Worm (Caenorhabditis elegans): ENCODE data around the gene gsy-1.

The gsy-1 gene

DNA sequence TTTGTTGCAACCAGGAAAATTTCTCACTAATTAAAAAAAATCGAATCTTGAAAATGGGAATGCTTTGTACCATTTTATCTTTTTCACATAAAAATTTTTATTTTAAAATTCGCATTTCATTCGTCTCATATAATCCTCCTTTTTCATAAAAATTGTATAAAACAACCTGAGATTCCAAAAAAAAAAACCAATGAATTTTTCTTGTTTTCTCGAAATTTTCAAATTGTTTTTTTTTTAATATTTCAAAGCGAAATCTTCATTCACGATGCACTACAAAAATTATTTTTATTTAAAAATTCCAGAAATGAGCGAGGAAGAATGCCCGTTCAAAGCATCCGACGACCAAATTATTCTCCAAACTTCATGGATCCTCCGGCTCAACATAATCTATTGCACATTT is 7.1 kb upstream of the gsy-1 start, which contains the start of gene sra-14:
TSS of gene sra-14 (plus strand) at position 301 of the 400 bp plus-strand sequence.
- TF ChIP-seq unc-62 (GFP tag; optimal IDR thresholded peaks at IDR 0.05): no peak

DNA sequence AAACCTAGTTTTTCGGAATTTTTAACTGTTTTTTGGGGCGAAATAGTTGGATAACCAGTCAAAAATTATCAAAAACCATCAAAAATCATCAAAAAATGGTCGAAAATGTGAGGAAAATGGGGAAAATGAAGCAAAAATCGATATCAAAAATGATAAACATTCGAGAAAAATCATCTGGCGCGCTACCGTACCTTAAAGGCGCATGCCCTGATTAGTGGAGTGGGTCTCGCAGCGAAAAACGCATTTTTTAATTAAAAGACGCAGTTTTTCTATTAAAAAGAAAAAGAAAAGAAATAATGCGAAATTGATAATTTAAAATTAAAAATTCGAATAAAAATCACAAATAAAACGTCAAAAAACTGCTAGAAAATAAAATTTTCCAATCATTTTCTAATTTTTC is 2.5 kb upstream of the gsy-1 start, which contains the start of gene F35C5.1:
TSS of gene F35C5.1 (plus strand) at position 399 of the 400 bp plus-strand sequence.
- TF ChIP-seq unc-62 (GFP tag; optimal IDR thresholded peaks at IDR 0.05): no peak

- no peak for TF ChIP-seq unc-62 (GFP tag; optimal IDR thresholded peaks at IDR 0.05)
These were observed 1.8 kb upstream of the gsy-1 start for ce11 chrII:12879758-12880157.

ce11 chrII:12878697-12879096 is 776 bp upstream of the gsy-1 start:
- TF ChIP-seq unc-62 (GFP tag; optimal IDR thresholded peaks at IDR 0.05): no peak

DNA sequence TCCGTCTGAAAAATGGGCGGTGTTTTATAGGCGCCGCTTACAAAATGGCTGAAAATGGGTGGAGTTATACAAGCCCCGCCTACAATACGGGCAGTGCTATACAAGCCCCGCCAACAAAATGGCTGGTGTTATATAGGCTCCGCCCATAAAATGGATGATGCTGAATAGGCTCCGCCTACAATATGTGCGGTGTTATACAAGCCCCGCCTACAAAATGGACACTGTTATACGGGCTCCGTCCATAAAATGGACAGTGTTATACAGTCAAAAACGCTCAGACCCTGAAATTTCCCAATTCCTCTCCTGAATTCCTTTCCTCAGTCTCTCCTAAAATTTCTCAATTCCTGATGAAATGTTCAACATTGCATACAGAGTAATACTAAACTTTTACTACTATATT is 11.8 kb downstream of the gsy-1 start:
- TF ChIP-seq unc-62 (GFP tag; optimal IDR thresholded peaks at IDR 0.05): no peak

DNA sequence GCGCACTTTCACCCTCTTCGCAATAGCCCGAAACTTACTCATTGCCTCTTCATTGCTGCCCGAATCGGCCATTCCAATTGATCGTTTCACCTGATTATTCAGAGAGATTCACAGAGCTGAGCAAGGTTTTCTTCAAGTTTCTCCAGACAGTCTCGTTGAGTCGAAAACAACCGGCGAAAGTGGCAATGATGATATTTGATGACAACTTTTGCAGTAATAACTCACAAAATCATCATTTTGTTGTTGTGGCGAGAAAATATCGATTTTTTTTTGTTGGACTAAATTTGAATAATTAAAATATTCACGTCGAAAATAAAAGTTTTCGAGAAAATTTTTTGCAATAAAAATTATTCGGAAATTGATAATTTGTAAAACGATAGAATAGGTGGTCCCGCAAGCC is 12.3 kb downstream of the gsy-1 start, which contains the start of gene snf-5:
TSS of gene snf-5 (minus strand) at position 182 of the 400 bp plus-strand sequence.
- TF ChIP-seq unc-62 (GFP tag; optimal IDR thresholded peaks at IDR 0.05): no peak

ce11 chrII:12855900-12856299 is 22.0 kb downstream of the gsy-1 start, which contains the start of gene Y46G5A.29:
Gene Y46G5A.29 (plus strand): TSS chrII:12856200.
- no peak for TF ChIP-seq unc-62 (GFP tag; optimal IDR thresholded peaks at IDR 0.05)

DNA sequence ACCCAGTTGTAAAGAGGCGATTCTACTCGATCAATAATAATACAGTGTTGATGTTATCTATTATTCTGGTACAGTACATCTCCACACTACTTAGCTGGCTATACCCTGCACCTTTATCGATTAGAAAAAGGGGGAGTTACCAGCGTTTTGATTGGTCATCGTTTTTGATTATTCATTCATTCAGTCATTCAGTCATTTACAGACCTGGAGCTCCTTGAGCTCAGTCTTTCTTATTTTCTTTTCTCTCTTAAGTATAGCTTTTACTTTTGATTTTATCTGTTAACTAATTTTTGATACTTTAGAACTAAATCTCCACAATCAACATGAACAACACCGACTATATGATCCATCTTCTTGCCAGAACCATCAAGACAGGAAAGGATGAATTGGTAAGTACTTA is 27.8 kb downstream of the gsy-1 start, which contains the start of gene Y46G5A.28:
TSS of gene Y46G5A.28 (plus strand) at position 301 of the 400 bp plus-strand sequence.
- no peak for TF ChIP-seq unc-62 (GFP tag; optimal IDR thresholded peaks at IDR 0.05)

DNA sequence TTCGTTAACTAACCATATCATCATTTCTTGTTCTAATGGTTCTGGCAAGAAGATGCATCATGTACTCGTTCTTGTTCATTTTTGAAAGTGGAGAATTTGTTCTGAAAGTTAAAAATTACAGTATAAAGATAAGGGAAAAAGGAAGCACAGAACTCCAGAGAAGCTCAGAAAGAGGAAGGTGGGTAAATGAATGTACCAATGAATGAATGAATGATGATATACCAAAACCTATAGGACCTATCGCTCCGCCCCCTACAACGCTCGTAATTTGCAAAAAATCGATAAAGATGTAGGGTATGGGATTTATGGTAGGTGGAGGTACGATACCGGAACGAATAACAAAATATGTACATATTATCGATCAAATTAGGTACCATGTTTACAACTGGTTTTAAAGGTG is 30.2 kb downstream of the gsy-1 start, which contains the start of gene pes-10:
TSS of gene pes-10 (minus strand) at position 101 of the 400 bp plus-strand sequence.
- TF ChIP-seq unc-62 (GFP tag; optimal IDR thresholded peaks at IDR 0.05): no peak

DNA sequence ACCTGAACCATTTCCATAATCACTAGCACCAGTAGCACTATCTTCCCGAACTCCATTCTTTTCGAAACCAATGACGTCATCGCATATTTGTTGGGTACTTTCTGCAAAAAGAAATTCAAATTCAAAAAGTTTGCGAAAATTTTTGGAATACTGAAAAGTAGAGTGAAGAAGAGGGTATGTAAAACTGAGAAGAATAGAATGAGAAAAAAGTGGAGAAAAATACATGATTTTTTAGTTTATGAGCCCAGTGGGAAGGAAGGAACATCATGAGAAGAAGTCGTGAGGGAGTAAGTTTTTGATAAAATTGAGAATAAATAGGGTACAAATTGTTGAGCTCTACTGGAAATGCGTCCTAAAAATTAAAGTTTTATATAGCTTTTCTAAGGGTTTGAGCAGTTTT is 37.9 kb downstream of the gsy-1 start, which contains the start of gene lgc-35:
TSS of gene lgc-35 (minus strand) at position 101 of the 400 bp plus-strand sequence.
- no peak for TF ChIP-seq unc-62 (GFP tag; optimal IDR thresholded peaks at IDR 0.05)

DNA sequence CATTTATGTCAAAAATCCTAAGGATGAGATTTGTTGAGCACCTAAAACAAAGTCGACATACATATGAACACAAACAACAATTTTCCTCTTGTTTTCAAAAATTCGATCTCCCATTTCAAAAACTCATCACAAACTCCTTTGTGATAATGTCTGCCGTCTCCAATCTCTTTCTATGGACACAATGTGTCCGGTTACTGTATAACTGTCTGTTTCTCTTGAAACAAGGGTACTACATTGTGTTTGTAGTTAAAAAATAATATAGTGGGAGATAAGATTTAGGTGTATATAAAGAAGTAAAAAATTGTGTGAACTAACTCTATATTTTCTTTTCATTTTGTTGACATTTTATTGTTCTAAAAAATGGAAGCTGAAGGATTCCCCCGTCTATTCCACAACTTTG is 47.6 kb downstream of the gsy-1 start, which contains the start of gene bcmo-1:
TSS of gene bcmo-1 (plus strand) at position 330 of the 400 bp plus-strand sequence.
- no peak for TF ChIP-seq unc-62 (GFP tag; optimal IDR thresholded peaks at IDR 0.05)

DNA sequence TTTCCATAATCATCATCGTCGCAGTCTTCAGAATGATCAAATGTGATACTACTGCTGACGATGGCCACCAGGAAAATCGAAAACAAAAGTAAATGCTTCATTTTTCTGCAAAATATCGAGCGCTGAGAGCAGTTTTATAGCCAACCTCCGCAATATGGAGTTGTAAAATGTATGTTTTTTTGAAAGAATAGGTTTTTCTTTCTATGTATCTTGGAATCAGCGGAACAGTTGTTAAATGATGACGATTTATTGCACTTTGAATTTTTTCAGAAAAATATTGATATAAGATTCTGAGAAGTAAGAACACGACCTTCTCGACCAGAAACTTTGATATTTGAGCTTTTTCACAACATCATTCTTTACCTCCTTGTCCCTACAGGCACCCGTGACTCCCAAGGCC is 49.1 kb downstream of the gsy-1 start, which contains the start of gene Y46G5A.23:
TSS of gene Y46G5A.23 (minus strand) at position 101 of the 400 bp plus-strand sequence.
- TF ChIP-seq unc-62 (GFP tag; optimal IDR thresholded peaks at IDR 0.05): no peak

DNA sequence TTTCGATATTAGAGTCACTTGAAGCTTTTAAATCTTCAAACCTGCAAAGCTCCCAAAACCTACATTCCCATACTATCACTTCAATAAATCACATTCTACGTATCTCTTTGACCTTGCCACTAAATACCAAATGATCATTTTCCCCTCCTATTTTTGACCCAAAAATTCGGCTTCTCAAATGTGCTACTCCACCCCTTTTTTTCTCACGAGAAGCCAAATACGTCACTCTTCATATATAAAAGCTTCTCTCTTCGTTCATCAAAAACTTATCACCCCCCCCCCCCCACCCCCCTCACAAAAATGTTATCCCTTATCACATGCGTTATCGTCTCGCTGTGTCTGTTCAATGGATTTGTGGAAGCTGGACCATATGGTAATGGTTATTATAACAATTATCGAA is 51.2 kb downstream of the gsy-1 start, which contains the start of gene Y46G5A.38:
TSS of gene Y46G5A.38 (plus strand) at position 301 of the 400 bp plus-strand sequence.
- TF ChIP-seq unc-62 (GFP tag; optimal IDR thresholded peaks at IDR 0.05): no peak

ce11 chrII:12824463-12824862 is 53.5 kb downstream of the gsy-1 start:
- no peak for TF ChIP-seq unc-62 (GFP tag; optimal IDR thresholded peaks at IDR 0.05)

DNA sequence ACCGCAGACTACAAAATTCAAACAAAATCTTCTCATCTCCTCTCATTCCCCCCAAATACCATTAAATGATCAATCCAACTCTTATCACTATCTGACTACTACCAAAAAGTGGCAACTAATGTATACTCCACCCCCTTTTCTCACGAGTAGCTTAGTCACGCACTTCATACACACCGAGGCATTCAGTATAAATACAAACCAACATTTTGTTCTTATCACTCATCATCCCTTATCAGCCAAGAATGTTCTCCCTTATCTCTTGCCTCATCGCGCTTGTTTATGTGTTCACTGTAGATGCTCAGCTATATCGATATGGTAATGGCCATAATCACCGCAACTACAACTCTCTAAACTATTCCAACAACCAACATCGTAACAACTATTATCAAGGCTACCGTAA is 54.5 kb downstream of the gsy-1 start, which contains the start of gene Y46G5A.36:
TSS of gene Y46G5A.36 (plus strand) at position 243 of the 400 bp plus-strand sequence.
- TF ChIP-seq unc-62 (GFP tag; optimal IDR thresholded peaks at IDR 0.05): no peak

- TF ChIP-seq unc-62 (GFP tag; optimal IDR thresholded peaks at IDR 0.05): no peak
These were observed 57.9 kb downstream of the gsy-1 start for ce11 chrII:12819979-12820378.

DNA sequence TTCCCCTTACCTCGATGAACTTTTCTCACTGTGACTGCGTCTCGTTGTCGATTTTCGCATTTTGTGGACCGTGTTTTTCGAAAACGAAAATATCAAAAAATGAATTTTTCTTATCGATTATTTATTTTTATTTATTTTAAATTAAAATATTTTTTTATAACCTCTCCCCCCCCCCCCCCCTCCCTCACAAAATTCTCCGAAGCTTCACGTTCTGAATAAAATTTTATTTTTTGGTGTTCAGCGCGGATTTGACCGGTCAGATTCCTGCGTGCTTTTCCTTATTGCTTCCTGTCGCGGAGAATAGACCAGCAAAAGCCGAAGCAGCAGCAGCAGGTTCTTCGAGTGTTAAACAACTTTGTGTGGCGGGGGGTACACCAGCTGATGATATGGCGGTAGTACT is 59.4 kb downstream of the gsy-1 start, which contains the start of gene Y46G5A.22:
TSS of gene Y46G5A.22 (minus strand) at position 101 of the 400 bp plus-strand sequence.
- no peak for TF ChIP-seq unc-62 (GFP tag; optimal IDR thresholded peaks at IDR 0.05)
